Worm (Caenorhabditis elegans) whole organism, L1 larva: ENCODE data around the gene Y111B2A.12.

Experiments
- C34B4.2 ChIP-seq: sonication (generic microtip); optimal IDR thresholded peaks from 2 replicates; lab custom pipeline; 2017; ENCODE audit warnings: mild to moderate bottlenecking, missing genetic modification characterization, missing compliant biosample characterization
- Y116A8C.19 ChIP-seq: sonication (generic microtip); optimal IDR thresholded peaks from 2 replicates; lab custom pipeline; 2016; ENCODE audit warnings: missing compliant biosample characterization, missing genetic modification characterization, borderline replicate concordance
- alr-1 ChIP-seq: fragments of 200-800 bp; sonication (Bioruptor generic); optimal IDR thresholded peaks from 2 replicates; lab custom pipeline; 2018; ENCODE audit warnings: borderline replicate concordance, mild to moderate bottlenecking, missing genetic modification characterization, missing compliant biosample characterization
- ama-1 ChIP-seq: fragments of 150-350 bp; optimal IDR thresholded peaks from 2 replicates; lab custom pipeline; 2014
- blmp-1 ChIP-seq: fragments of 150-350 bp; optimal IDR thresholded peaks from 2 replicates; lab custom pipeline; 2014; ENCODE audit warnings: missing biosample characterization, missing genetic modification characterization
- ceh-82 ChIP-seq, 3 experiments: fragments of 150-350 bp in 1 of 3; sonication (generic microtip) in 2 of 3; optimal IDR thresholded peaks; 2 replicates each; lab custom pipeline; 2014 to 2017; ENCODE audit warnings: missing biosample characterization in 3 of 3, missing genetic modification characterization in 3 of 3
- ceh-90 ChIP-seq: sonication (generic microtip); optimal IDR thresholded peaks from 2 replicates; lab custom pipeline; 2016; ENCODE audit warnings: missing genetic modification characterization, missing compliant biosample characterization
- ces-1 ChIP-seq: fragments of 150-350 bp; optimal IDR thresholded peaks from 2 replicates; lab custom pipeline; 2014; ENCODE audit warnings: missing biosample characterization, missing genetic modification reagents, missing genetic modification characterization
- dpl-1 ChIP-seq, 3 experiments: fragments of 150-350 bp in 2 of 3; sonication (generic microtip) in 1 of 3; optimal IDR thresholded peaks; 2 replicates each; lab custom pipeline; 2014 to 2017; ENCODE audit warnings: missing biosample characterization in 3 of 3, missing genetic modification characterization in 3 of 3, missing genetic modification reagents in 3 of 3
- efl-1 ChIP-seq, 4 experiments: fragments of 150-350 bp; optimal IDR thresholded peaks in 3 of 4; peaks in 1 of 4; 1 replicate in 1 of 4; 2 replicates in 3 of 4; lab custom pipeline; 2014; ENCODE audit warnings: missing biosample characterization in 2 of 4, missing genetic modification characterization in 2 of 4, missing genetic modification reagents in 2 of 4
- egl-13 ChIP-seq: sonication (generic microtip); optimal IDR thresholded peaks from 2 replicates; lab custom pipeline; 2016; ENCODE audit warnings: missing genotype, missing genetic modification reagents, missing genetic modification characterization, missing compliant biosample characterization
- egl-27 ChIP-seq, 2 experiments: fragments of 150-350 bp in 1 of 2; sonication (generic microtip); optimal IDR thresholded peaks; 3 replicates each; lab custom pipeline; 2017 to 2018; ENCODE audit warnings: missing biosample characterization in 2 of 2, missing genetic modification characterization in 2 of 2, missing genetic modification reagents in 2 of 2
- elt-2 ChIP-seq: sonication (generic microtip); optimal IDR thresholded peaks from 2 replicates; lab custom pipeline; 2016; ENCODE audit warnings: missing genetic modification characterization, mild to moderate bottlenecking, inconsistent platforms, missing compliant biosample characterization, missing genetic modification reagents
- fkh-10 ChIP-seq: sonication (generic microtip); optimal IDR thresholded peaks from 2 replicates; lab custom pipeline; 2017; ENCODE audit warnings: missing biosample characterization, missing genetic modification reagents, missing genetic modification characterization
- fkh-4 ChIP-seq: sonication (generic microtip); optimal IDR thresholded peaks from 2 replicates; lab custom pipeline; 2016; ENCODE audit warnings: missing compliant biosample characterization, missing genetic modification characterization, borderline replicate concordance
- fkh-8 ChIP-seq: sonication (generic microtip); optimal IDR thresholded peaks from 2 replicates; lab custom pipeline; 2016; ENCODE audit warnings: mild to moderate bottlenecking, missing genetic modification characterization, missing compliant biosample characterization
- grh-1 ChIP-seq: fragments of 200-800 bp; sonication (Bioruptor generic); IDR thresholded peaks from 2 replicates; pipeline ENCODE4 v1.3.6; 2022; ENCODE audit warnings: missing genetic modification reagents, missing genetic modification characterization, missing compliant biosample characterization
- hlh-17 ChIP-seq: fragments of 200-800 bp; sonication (Bioruptor generic); optimal IDR thresholded peaks from 2 replicates; lab custom pipeline; 2018; ENCODE audit warnings: missing genetic modification characterization, mild to moderate bottlenecking, missing compliant biosample characterization, moderate library complexity, borderline replicate concordance
- hpl-2 ChIP-seq: fragments of 150-350 bp; optimal IDR thresholded peaks from 2 replicates; lab custom pipeline; 2014; ENCODE audit warnings: missing biosample characterization, missing genetic modification reagents, missing genetic modification characterization
- irx-1 ChIP-seq: sonication (generic microtip); optimal IDR thresholded peaks from 2 replicates; lab custom pipeline; 2016; ENCODE audit warnings: missing genetic modification characterization, missing compliant biosample characterization
- isw-1 ChIP-seq: fragments of 200-800 bp; sonication (Bioruptor generic); IDR thresholded peaks from 2 replicates; pipeline ENCODE4 v1.3.6; 2022; ENCODE audit warnings: missing genetic modification characterization, missing compliant biosample characterization
- lin-14 ChIP-seq: fragments of 200-800 bp; sonication (Bioruptor generic); optimal IDR thresholded peaks from 2 replicates; lab custom pipeline; 2018; ENCODE audit warnings: mild to moderate bottlenecking, missing genetic modification characterization, moderate library complexity, missing compliant biosample characterization
- lin-15B ChIP-seq: fragments of 150-350 bp; sonication (generic microtip); optimal IDR thresholded peaks from 3 replicates; lab custom pipeline; 2014; ENCODE audit warnings: missing biosample characterization, missing genetic modification characterization
- lin-35 ChIP-seq, 2 experiments: fragments of 150-350 bp; optimal IDR thresholded peaks; 2 replicates each; lab custom pipeline; 2014; ENCODE audit warnings: missing biosample characterization in 2 of 2, missing genetic modification characterization in 2 of 2, missing genetic modification reagents in 2 of 2
- lin-39 ChIP-seq: fragments of 150-350 bp; optimal IDR thresholded peaks from 2 replicates; lab custom pipeline; 2014; ENCODE audit warnings: missing biosample characterization, missing genetic modification reagents, missing genetic modification characterization
- mdl-1 ChIP-seq, 2 experiments: fragments of 150-350 bp; optimal IDR thresholded peaks; 2 replicates each; lab custom pipeline; 2014 to 2017; ENCODE audit warnings: missing biosample characterization in 2 of 2, missing genetic modification characterization in 2 of 2, inconsistent platforms in 1 of 2
- mef-2 ChIP-seq: fragments of 150-350 bp; optimal IDR thresholded peaks from 2 replicates; lab custom pipeline; 2014; ENCODE audit warnings: missing biosample characterization, missing genetic modification characterization
- mep-1 ChIP-seq: fragments of 150-350 bp; optimal IDR thresholded peaks from 2 replicates; lab custom pipeline; 2014; ENCODE audit warnings: missing biosample characterization, missing genetic modification characterization
- nhr-11 ChIP-seq: fragments of 150-350 bp; optimal IDR thresholded peaks from 2 replicates; lab custom pipeline; 2014; ENCODE audit warnings: missing biosample characterization, missing genetic modification characterization
- nhr-47 ChIP-seq: sonication (generic microtip); optimal IDR thresholded peaks from 2 replicates; lab custom pipeline; 2016; ENCODE audit warnings: mild to moderate bottlenecking, missing genetic modification characterization, moderate library complexity, missing compliant biosample characterization
- nhr-76 ChIP-seq: sonication (generic microtip); optimal IDR thresholded peaks from 2 replicates; lab custom pipeline; 2017; ENCODE audit warnings: missing biosample characterization, missing genetic modification characterization
- nhr-77 ChIP-seq: fragments of 150-350 bp; optimal IDR thresholded peaks from 2 replicates; lab custom pipeline; 2014; ENCODE audit warnings: missing biosample characterization, missing genetic modification characterization
- nhr-85 ChIP-seq: sonication (generic microtip); peaks from one replicate; lab custom pipeline; 2016; ENCODE audit warnings: missing genetic modification characterization, inconsistent platforms, missing compliant biosample characterization
- nhr-90 ChIP-seq: sonication (generic microtip); optimal IDR thresholded peaks from 2 replicates; lab custom pipeline; 2016; ENCODE audit warnings: mild to moderate bottlenecking, missing genetic modification characterization, missing compliant biosample characterization; ENCODE audit not compliant: poor library complexity
- pag-3 ChIP-seq: sonication (generic microtip); optimal IDR thresholded peaks from 2 replicates; lab custom pipeline; 2017; ENCODE audit warnings: missing genetic modification characterization, mild to moderate bottlenecking, missing compliant biosample characterization, antibody characterized with exemption, borderline replicate concordance; ENCODE audit not compliant: insufficient read depth
- snpc-4 ChIP-seq: fragments of 150-350 bp; optimal IDR thresholded peaks from 2 replicates; lab custom pipeline; 2014; ENCODE audit warnings: missing biosample characterization, missing genetic modification characterization
- snu-23 ChIP-seq: sonication (generic microtip); optimal IDR thresholded peaks from 2 replicates; lab custom pipeline; 2016; ENCODE audit warnings: missing genetic modification characterization, missing compliant biosample characterization
- sox-4 ChIP-seq: sonication (generic microtip); optimal IDR thresholded peaks from 2 replicates; lab custom pipeline; 2016; ENCODE audit warnings: missing genetic modification characterization, missing compliant biosample characterization
- sptf-1 ChIP-seq: fragments of 150-350 bp; optimal IDR thresholded peaks from 2 replicates; lab custom pipeline; 2014; ENCODE audit warnings: missing biosample characterization, missing genetic modification characterization
- swsn-7 ChIP-seq: sonication (generic microtip); optimal IDR thresholded peaks from 2 replicates; lab custom pipeline; 2016; ENCODE audit warnings: missing genetic modification characterization, missing compliant biosample characterization
- unc-86 ChIP-seq: sonication (generic microtip); optimal IDR thresholded peaks from 2 replicates; lab custom pipeline; 2016; ENCODE audit warnings: missing genetic modification characterization, missing compliant biosample characterization
- unc-98 ChIP-seq: fragments of 200-800 bp; sonication (Bioruptor generic); IDR thresholded peaks from 2 replicates; pipeline ENCODE4 v1.3.6; 2022; ENCODE audit warnings: missing genetic modification characterization, missing compliant biosample characterization
- zip-4 ChIP-seq: fragments of 200-800 bp; sonication (Bioruptor generic); optimal IDR thresholded peaks from 2 replicates; lab custom pipeline; 2018; ENCODE audit warnings: mild to moderate bottlenecking, missing genetic modification characterization, moderate library complexity, missing compliant biosample characterization
- ztf-11 ChIP-seq, 2 experiments: sonication (generic microtip); optimal IDR thresholded peaks; 2 replicates each; lab custom pipeline; 2016 to 2017; ENCODE audit warnings: missing genetic modification characterization in 2 of 2, missing biosample characterization in 1 of 2, missing compliant biosample characterization in 1 of 2

Y111B2A.12 gene

DNA sequence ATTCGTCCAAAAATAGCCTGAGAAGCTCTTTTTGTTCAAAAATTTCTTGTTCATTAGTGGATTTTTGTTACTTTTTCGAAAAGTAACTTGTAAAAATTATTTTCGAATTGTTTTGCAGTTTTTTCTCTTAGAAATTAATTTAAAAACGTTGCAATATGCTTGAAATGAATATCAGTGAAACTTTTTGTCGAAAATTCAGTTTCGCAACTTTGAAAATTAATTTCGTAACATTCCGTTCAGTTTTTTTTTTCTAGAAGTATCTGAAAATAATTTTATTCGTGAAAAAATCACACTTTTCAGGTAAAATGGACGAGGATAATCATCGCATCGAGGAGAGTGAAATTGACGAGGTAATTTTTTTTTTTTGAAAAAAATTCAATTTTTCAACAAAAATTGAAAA, at the start of gene Y111B2A.12:
Y111B2A.12 (plus strand) TSS at position 301 of the 400 bp plus-strand sequence.
- no peak for TF ChIP-seq ama-1
- no peak for TF ChIP-seq sox-4 (tag; lab: Kevin White, UChicago)
- no peak for TF ChIP-seq efl-1 (optimal IDR thresholded peaks at IDR 0.05; lab: Kevin White, UChicago)
- no peak for TF ChIP-seq efl-1 (GFP tag; optimal IDR thresholded peaks at IDR 0.05 in 1 of 2; lab: Kevin White, UChicago)
- TF ChIP-seq mdl-1 (tag; optimal IDR thresholded peaks at IDR 0.05; lab: Kevin White, UChicago): no peak
- no peak for TF ChIP-seq nhr-47
- TF ChIP-seq fkh-4: no peak
- no peak for TF ChIP-seq zip-4

DNA sequence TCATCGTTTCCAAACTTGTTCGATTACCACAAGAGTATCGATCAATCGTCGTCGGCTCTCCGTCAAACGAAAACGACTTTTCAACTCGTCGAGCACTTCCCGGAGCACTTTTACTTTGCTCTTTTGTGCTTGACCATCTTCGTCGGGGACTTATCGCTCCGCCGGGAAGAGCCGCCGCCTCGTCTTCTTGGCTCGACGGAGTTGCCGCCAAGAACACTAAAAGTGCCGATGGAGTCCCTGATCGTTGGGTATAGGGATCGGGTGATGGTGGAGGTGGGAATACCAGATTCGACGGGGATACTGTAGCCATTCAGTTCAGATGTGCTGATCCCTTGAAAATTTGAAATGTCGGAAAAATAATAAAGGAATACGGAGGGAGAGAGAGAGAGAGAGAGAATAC, 46.3 kb upstream of the Y111B2A.12 start:
- no peak for TF ChIP-seq dpl-1 (GFP tag; optimal IDR thresholded peaks at IDR 0.05; lab: Kevin White, UChicago)
- TF ChIP-seq hlh-17 (GFP tag; lab: Kevin White, UChicago): no peak
- TF ChIP-seq nhr-85: no peak
- peak; percentile 87 for TF ChIP-seq alr-1
- no peak for TF ChIP-seq blmp-1 (tag; lab: Kevin White, UChicago)
- TF ChIP-seq unc-86 (tag; lab: Kevin White, UChicago): no peak

DNA sequence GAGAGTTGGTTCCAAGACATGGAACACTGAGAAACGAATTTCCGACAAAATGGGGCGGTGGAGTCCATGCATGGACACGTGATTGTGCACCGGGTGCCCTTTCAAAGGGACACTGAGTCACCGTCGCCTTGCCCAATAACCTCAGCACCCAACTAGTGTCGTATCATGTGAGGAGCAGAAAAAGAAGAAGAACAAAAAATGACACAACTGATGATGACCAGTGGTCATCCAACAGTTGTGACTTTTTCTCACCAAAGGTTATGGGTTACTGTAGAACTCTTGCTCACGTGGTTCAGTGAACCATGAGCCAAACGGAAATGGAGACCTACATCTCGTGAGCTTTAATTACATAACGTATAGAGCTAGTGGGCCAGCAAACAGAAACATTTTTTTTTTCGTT, 43.3 kb upstream of the Y111B2A.12 start:
- TF ChIP-seq dpl-1 (GFP tag; optimal IDR thresholded peaks at IDR 0.05; lab: Kevin White, UChicago) (no peak), nhr-90 (tag; lab: Kevin White, UChicago) (no peak), egl-27 (tag; optimal IDR thresholded peaks at IDR 0.05; lab: Kevin White, UChicago) (no peak), unc-98 (GFP tag; lab: Robert Waterston, UW) (no peak), lin-35 (GFP tag; optimal IDR thresholded peaks at IDR 0.05; lab: Kevin White, UChicago) (peak in 1 of 2 experiments; percentile 2), ztf-11 (tag; optimal IDR thresholded peaks at IDR 0.05; lab: Kevin White, UChicago) (no peak), irx-1 (tag; lab: Kevin White, UChicago) (no peak)
- TF ChIP-seq, all 84 proteins: peak for 1

DNA sequence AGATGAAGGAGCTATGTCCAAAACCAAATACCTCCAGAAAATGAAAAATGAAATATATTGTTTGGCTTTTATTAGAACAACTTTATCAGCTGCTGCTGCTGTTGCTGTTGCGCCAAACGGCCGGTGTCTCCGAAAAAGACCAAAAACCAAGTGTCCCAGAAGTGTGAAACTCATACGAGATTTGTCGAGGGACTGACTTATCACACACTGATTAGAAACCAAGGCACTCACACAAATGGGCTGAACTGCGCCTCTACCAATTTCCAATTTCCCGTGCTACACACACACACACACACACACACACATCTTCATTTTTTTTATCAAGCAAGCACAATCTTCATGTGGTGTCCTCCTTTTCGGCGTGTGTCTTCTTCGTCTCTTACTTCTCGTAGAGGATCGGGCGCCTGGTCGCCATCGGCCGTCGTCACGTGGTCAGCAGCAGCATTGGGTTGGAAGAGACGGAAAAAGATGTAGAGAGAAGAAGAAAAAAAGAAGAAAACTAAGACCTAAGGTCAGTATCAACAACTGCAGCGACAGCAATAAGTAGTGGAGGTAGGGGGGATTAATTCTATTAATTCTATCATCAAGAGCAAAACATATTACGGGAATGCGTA, 40.9 kb upstream of the Y111B2A.12 start:
- 0 out of 2 replicates have a peak, but pooled peaks have one; percentile 15 for TF ChIP-seq grh-1 (GFP tag; lab: Robert Waterston, UW)
- TF ChIP-seq mep-1: peak; percentile 89
- TF ChIP-seq snpc-4 (tag; lab: Kevin White, UChicago): peak; percentile 15
- TF ChIP-seq nhr-77 (tag; lab: Kevin White, UChicago): peak; percentile 38
- TF ChIP-seq lin-15B (tag; lab: Kevin White, UChicago): no peak
- TF ChIP-seq C34B4.2 (tag; lab: Kevin White, UChicago): no peak
- no peak for TF ChIP-seq nhr-76
- TF ChIP-seq sptf-1 (tag; lab: Kevin White, UChicago): no peak
- TF ChIP-seq alr-1: no peak
- no peak for TF ChIP-seq pag-3 (tag; lab: Kevin White, UChicago)
- TF ChIP-seq Y116A8C.19 (tag; lab: Kevin White, UChicago): no peak
- peak; percentile 73 for TF ChIP-seq fkh-8
- peak; percentile 64 for TF ChIP-seq fkh-10 (GFP tag; lab: Kevin White, UChicago)
- no peak for TF ChIP-seq ama-1
- TF ChIP-seq hpl-2 (GFP tag; lab: Kevin White, UChicago): no peak
- no peak for TF ChIP-seq ceh-90
- TF ChIP-seq lin-35 (GFP tag; optimal IDR thresholded peaks at IDR 0.05; lab: Kevin White, UChicago): peak; percentile 56 to 84
- peak; percentile 78 for TF ChIP-seq egl-13 (tag; lab: Kevin White, UChicago)
- no peak for TF ChIP-seq ces-1 (GFP tag; lab: Kevin White, UChicago)
- peak; percentile 82 for TF ChIP-seq elt-2 (tag; lab: Kevin White, UChicago)
- TF ChIP-seq isw-1 (GFP tag; lab: Robert Waterston, UW): no peak
- TF ChIP-seq lin-14: peak; percentile 97
- TF ChIP-seq lin-39 (tag; lab: Kevin White, UChicago): no peak
- peak; percentile 89 for TF ChIP-seq nhr-90 (tag; lab: Kevin White, UChicago)
- TF ChIP-seq mef-2 (tag; lab: Kevin White, UChicago): peak; percentile 18
- peak; percentile 93 for TF ChIP-seq snu-23 (GFP tag; lab: Kevin White, UChicago)
- TF ChIP-seq nhr-11 (tag; lab: Kevin White, UChicago): no peak
- peak in 2 of 3 experiments; percentile 55 to 82 for TF ChIP-seq ceh-82 (tag; optimal IDR thresholded peaks at IDR 0.05; lab: Kevin White, UChicago)
- TF ChIP-seq unc-86 (tag; lab: Kevin White, UChicago): no peak
- TF ChIP-seq egl-27 (tag; optimal IDR thresholded peaks at IDR 0.05; lab: Kevin White, UChicago): peak in 1 of 2 experiments; percentile 28
- peak; percentile 80 for TF ChIP-seq swsn-7
- TF ChIP-seq mdl-1 (tag; optimal IDR thresholded peaks at IDR 0.05; lab: Kevin White, UChicago): peak; percentile 79 to 98
